Fruit fly (Drosophila melanogaster): ENCODE results near the gene Alr.
A peak's percentile ranks its signal among the peaks of the same experiment; 100 is the strongest.

Gene Alr

dm6 chrX:19765490-19766212 lies 17.5 kb downstream of the Alr start (continued):
- no peak for TF ChIP-seq Trl (optimal IDR thresholded peaks at IDR 0.05)
- TF ChIP-seq Trl (GFP tag; optimal IDR thresholded peaks at IDR 0.05): no peak
- no peak for TF ChIP-seq CG9817 (tag; optimal IDR thresholded peaks at IDR 0.05)
- peak; percentile 51 for TF ChIP-seq zf30C (GFP tag; optimal IDR thresholded peaks at IDR 0.05)
- TF ChIP-seq salm (tag; optimal IDR thresholded peaks at IDR 0.05): no peak
- no peak for TF ChIP-seq da (GFP tag; optimal IDR thresholded peaks at IDR 0.05)
- TF ChIP-seq CG9727 (GFP tag; optimal IDR thresholded peaks at IDR 0.05): peak; percentile 11
- TF ChIP-seq Xrp1 (GFP tag; IDR thresholded peaks at IDR 0.05): peak; percentile 23; the same call in 1 of the 2 replicates
- peak; percentile 88 for TF ChIP-seq CG15479 (GFP tag; optimal IDR thresholded peaks at IDR 0.05)
- TF ChIP-seq D19A (tag; optimal IDR thresholded peaks at IDR 0.05): peak; percentile 17
- TF ChIP-seq C15 (GFP tag; IDR thresholded peaks at IDR 0.05): no peak
- no peak for TF ChIP-seq CG13287 (GFP tag; IDR thresholded peaks at IDR 0.05; ENCODE audit: partially characterized antibody)
- no peak for TF ChIP-seq run (tag; optimal IDR thresholded peaks at IDR 0.05)
- TF ChIP-seq D19B (GFP tag; optimal IDR thresholded peaks at IDR 0.05): no peak
- TF ChIP-seq lov (optimal IDR thresholded peaks at IDR 0.05): no peak
- TF ChIP-seq lov (GFP tag; IDR thresholded peaks at IDR 0.05): 0 out of 3 replicates have a peak, but pooled peaks have one; percentile 17
- TF ChIP-seq lola (GFP tag; optimal IDR thresholded peaks at IDR 0.05): peak in 1 of 3 experiments; percentile 7

dm6 chrX:19769821-19770519 lies 21.9 kb downstream of the Alr start:
- TF ChIP-seq Usf (GFP tag; optimal IDR thresholded peaks at IDR 0.05) (peak; percentile 21), MESR4 (GFP tag; optimal IDR thresholded peaks at IDR 0.05) (no peak), CG10267 (tag; optimal IDR thresholded peaks at IDR 0.05) (peak; percentile 64), HLH4C (GFP tag; IDR thresholded peaks at IDR 0.05; ENCODE audit: partially characterized antibody) (no peak), CG7839 (tag; optimal IDR thresholded peaks at IDR 0.05) (peak; percentile 51), p53 (GFP tag; optimal IDR thresholded peaks at IDR 0.05) (no peak), tll (GFP tag; optimal IDR thresholded peaks at IDR 0.05) (no peak), CG1529 (GFP tag; optimal IDR thresholded peaks at IDR 0.05) (no peak), CG13296 (GFP tag; optimal IDR thresholded peaks at IDR 0.05) (no peak), CG9817 (tag; optimal IDR thresholded peaks at IDR 0.05) (no peak), NC2β (GFP tag; optimal IDR thresholded peaks at IDR 0.05) (peak; percentile 25), maf-S (GFP tag; optimal IDR thresholded peaks at IDR 0.05) (peak; percentile 11), CG8388 (GFP tag; optimal IDR thresholded peaks at IDR 0.05) (peak; percentile 57), Hsf (GFP tag; optimal IDR thresholded peaks at IDR 0.05) (peak; percentile 42), amos (GFP tag; IDR thresholded peaks at IDR 0.05; ENCODE audit: partially characterized antibody) (no peak), CG43689 (GFP tag; IDR thresholded peaks at IDR 0.05) (no peak), CG15514 (GFP tag; optimal IDR thresholded peaks at IDR 0.05) (no peak), odd (GFP tag; optimal IDR thresholded peaks at IDR 0.05) (no peak), E2f2 (GFP tag; IDR thresholded peaks at IDR 0.05) (no peak), D (optimal IDR thresholded peaks at IDR 0.05) (no peak), D (GFP tag; optimal IDR thresholded peaks at IDR 0.05) (peak; percentile 50), Hand (GFP tag; optimal IDR thresholded peaks at IDR 0.05) (no peak), nau (GFP tag; optimal IDR thresholded peaks at IDR 0.05) (no peak), CG15073 (GFP tag; optimal IDR thresholded peaks at IDR 0.05) (no peak), CG42726 (GFP tag; IDR thresholded peaks at IDR 0.05; ENCODE audit: partially characterized antibody) (no peak), Ada2b (GFP tag; IDR thresholded peaks at IDR 0.05) (peak; percentile 33; the same call in 1 of the 2 replicates), ATbp (GFP tag; optimal IDR thresholded peaks at IDR 0.05) (peak; percentile 25), chn (GFP tag; optimal IDR thresholded peaks at IDR 0.05) (peak; percentile 37), bowl (GFP tag; IDR thresholded peaks at IDR 0.05) (no peak), CG8290 (GFP tag; optimal IDR thresholded peaks at IDR 0.05) (no peak), CG8290 (tag; optimal IDR thresholded peaks at IDR 0.05) (no peak), NfI (GFP tag; optimal IDR thresholded peaks at IDR 0.05) (no peak)
